Worm (Caenorhabditis elegans) whole organism, L4/young adult: ENCODE data around the gene lact-5.

Experiments
- W03F9.2 ChIP-seq: fragments of 150-350 bp; optimal IDR thresholded peaks from 2 replicates; lab custom pipeline; 2014; ENCODE audit warnings: missing biosample characterization, missing genetic modification characterization
- him-1 ChIP-seq: sonication (generic microtip); optimal IDR thresholded peaks from 2 replicates; lab custom pipeline; 2016; ENCODE audit warnings: missing genotype, missing genetic modification reagents, missing genetic modification characterization, missing compliant biosample characterization

ce11 chrII:4779753-4780152 is 41.8 kb downstream of the lact-5 start:
- TF ChIP-seq W03F9.2: no peak
- TF ChIP-seq him-1 (tag; lab: Kevin White, UChicago): no peak
